Worm (Caenorhabditis elegans) whole organism, L1 larva: ENCODE data around the gene lrch-1.

Source experiments
- F16B12.6 ChIP-seq: fragments of 150-350 bp; optimal IDR thresholded peaks from 2 replicates; lab custom pipeline; 2014; ENCODE audit warnings: missing biosample characterization, missing genetic modification characterization
- blmp-1 ChIP-seq: fragments of 150-350 bp; optimal IDR thresholded peaks from 2 replicates; lab custom pipeline; 2014; ENCODE audit warnings: missing biosample characterization, missing genetic modification characterization
- ceh-63 ChIP-seq: fragments of 200-800 bp; sonication (Bioruptor generic); optimal IDR thresholded peaks from 2 replicates; lab custom pipeline; 2018; ENCODE audit warnings: mild to moderate bottlenecking, missing genetic modification characterization, missing compliant biosample characterization
- ceh-88 ChIP-seq: fragments of 200-800 bp; sonication (Bioruptor generic); IDR thresholded peaks from 2 replicates; pipeline ENCODE4 v1.3.6; 2022; ENCODE audit warnings: missing genetic modification characterization, missing compliant biosample characterization
- ceh-90 ChIP-seq: sonication (generic microtip); optimal IDR thresholded peaks from 2 replicates; lab custom pipeline; 2016; ENCODE audit warnings: missing genetic modification characterization, missing compliant biosample characterization
- ces-1 ChIP-seq: fragments of 150-350 bp; optimal IDR thresholded peaks from 2 replicates; lab custom pipeline; 2014; ENCODE audit warnings: missing biosample characterization, missing genetic modification reagents, missing genetic modification characterization
- efl-1 ChIP-seq, 4 experiments: fragments of 150-350 bp; optimal IDR thresholded peaks in 3 of 4; peaks in 1 of 4; 1 replicate in 1 of 4; 2 replicates in 3 of 4; lab custom pipeline; 2014; ENCODE audit warnings: missing biosample characterization in 2 of 4, missing genetic modification characterization in 2 of 4, missing genetic modification reagents in 2 of 4
- egl-27 ChIP-seq, 2 experiments: fragments of 150-350 bp in 1 of 2; sonication (generic microtip); optimal IDR thresholded peaks; 3 replicates each; lab custom pipeline; 2017 to 2018; ENCODE audit warnings: missing biosample characterization in 2 of 2, missing genetic modification characterization in 2 of 2, missing genetic modification reagents in 2 of 2
- elt-2 ChIP-seq: sonication (generic microtip); optimal IDR thresholded peaks from 2 replicates; lab custom pipeline; 2016; ENCODE audit warnings: missing genetic modification characterization, mild to moderate bottlenecking, inconsistent platforms, missing compliant biosample characterization, missing genetic modification reagents
- elt-3 ChIP-seq, 6 experiments: fragments of 150-350 bp in 1 of 6; sonication (generic microtip); optimal IDR thresholded peaks; 2 replicates each; lab custom pipeline; 2017 to 2018; ENCODE audit warnings: missing biosample characterization in 6 of 6, missing genetic modification characterization in 6 of 6, inconsistent platforms in 1 of 6
- ets-5 ChIP-seq: fragments of 200-800 bp; sonication (Bioruptor generic); IDR thresholded peaks from 2 replicates; pipeline ENCODE4 v1.3.6; 2022; ENCODE audit warnings: missing genetic modification characterization, missing compliant biosample characterization
- fkh-10 ChIP-seq: sonication (generic microtip); optimal IDR thresholded peaks from 2 replicates; lab custom pipeline; 2017; ENCODE audit warnings: missing biosample characterization, missing genetic modification reagents, missing genetic modification characterization
- fkh-4 ChIP-seq: sonication (generic microtip); optimal IDR thresholded peaks from 2 replicates; lab custom pipeline; 2016; ENCODE audit warnings: missing compliant biosample characterization, missing genetic modification characterization, borderline replicate concordance
- fkh-8 ChIP-seq: sonication (generic microtip); optimal IDR thresholded peaks from 2 replicates; lab custom pipeline; 2016; ENCODE audit warnings: mild to moderate bottlenecking, missing genetic modification characterization, missing compliant biosample characterization
- fos-1 ChIP-seq: fragments of 150-350 bp; optimal IDR thresholded peaks from 2 replicates; lab custom pipeline; 2014; ENCODE audit warnings: missing biosample characterization, missing genetic modification characterization
- hlh-17 ChIP-seq: fragments of 200-800 bp; sonication (Bioruptor generic); optimal IDR thresholded peaks from 2 replicates; lab custom pipeline; 2018; ENCODE audit warnings: missing genetic modification characterization, mild to moderate bottlenecking, missing compliant biosample characterization, moderate library complexity, borderline replicate concordance
- hlh-4 ChIP-seq: sonication (generic microtip); optimal IDR thresholded peaks from 2 replicates; lab custom pipeline; 2016; ENCODE audit warnings: mild to moderate bottlenecking, missing genetic modification characterization, missing compliant biosample characterization
- isw-1 ChIP-seq: fragments of 200-800 bp; sonication (Bioruptor generic); IDR thresholded peaks from 2 replicates; pipeline ENCODE4 v1.3.6; 2022; ENCODE audit warnings: missing genetic modification characterization, missing compliant biosample characterization
- lin-14 ChIP-seq: fragments of 200-800 bp; sonication (Bioruptor generic); optimal IDR thresholded peaks from 2 replicates; lab custom pipeline; 2018; ENCODE audit warnings: mild to moderate bottlenecking, missing genetic modification characterization, moderate library complexity, missing compliant biosample characterization
- lin-15B ChIP-seq: fragments of 150-350 bp; sonication (generic microtip); optimal IDR thresholded peaks from 3 replicates; lab custom pipeline; 2014; ENCODE audit warnings: missing biosample characterization, missing genetic modification characterization
- lin-35 ChIP-seq, 2 experiments: fragments of 150-350 bp; optimal IDR thresholded peaks; 2 replicates each; lab custom pipeline; 2014; ENCODE audit warnings: missing biosample characterization in 2 of 2, missing genetic modification characterization in 2 of 2, missing genetic modification reagents in 2 of 2
- lsy-2 ChIP-seq, 2 experiments: fragments of 150-350 bp; optimal IDR thresholded peaks; 2 replicates each; lab custom pipeline; 2014; ENCODE audit warnings: missing biosample characterization in 2 of 2, missing genetic modification characterization in 2 of 2
- mef-2 ChIP-seq: fragments of 150-350 bp; optimal IDR thresholded peaks from 2 replicates; lab custom pipeline; 2014; ENCODE audit warnings: missing biosample characterization, missing genetic modification characterization
- mep-1 ChIP-seq: fragments of 150-350 bp; optimal IDR thresholded peaks from 2 replicates; lab custom pipeline; 2014; ENCODE audit warnings: missing biosample characterization, missing genetic modification characterization
- nhr-11 ChIP-seq: fragments of 150-350 bp; optimal IDR thresholded peaks from 2 replicates; lab custom pipeline; 2014; ENCODE audit warnings: missing biosample characterization, missing genetic modification characterization
- nhr-19 ChIP-seq: fragments of 200-800 bp; sonication (Bioruptor generic); conservative IDR thresholded peaks from 2 replicates; pipeline ENCODE4 v1.3.6; 2022; ENCODE audit warnings: missing genetic modification characterization, missing compliant biosample characterization
- nhr-20 ChIP-seq: sonication (generic microtip); optimal IDR thresholded peaks from 2 replicates; lab custom pipeline; 2016; ENCODE audit warnings: mild to moderate bottlenecking, missing genetic modification characterization, missing compliant biosample characterization
- nhr-28 ChIP-seq: fragments of 150-350 bp; optimal IDR thresholded peaks from 2 replicates; lab custom pipeline; 2014; ENCODE audit warnings: missing biosample characterization, missing genetic modification characterization
- nhr-47 ChIP-seq: sonication (generic microtip); optimal IDR thresholded peaks from 2 replicates; lab custom pipeline; 2016; ENCODE audit warnings: mild to moderate bottlenecking, missing genetic modification characterization, moderate library complexity, missing compliant biosample characterization
- nhr-71 ChIP-seq: sonication (generic microtip); optimal IDR thresholded peaks from 2 replicates; lab custom pipeline; 2016; ENCODE audit warnings: mild to moderate bottlenecking, missing genetic modification characterization, moderate library complexity, missing compliant biosample characterization
- nhr-76 ChIP-seq: sonication (generic microtip); optimal IDR thresholded peaks from 2 replicates; lab custom pipeline; 2017; ENCODE audit warnings: missing biosample characterization, missing genetic modification characterization
- nhr-85 ChIP-seq: sonication (generic microtip); peaks from one replicate; lab custom pipeline; 2016; ENCODE audit warnings: missing genetic modification characterization, inconsistent platforms, missing compliant biosample characterization
- nhr-90 ChIP-seq: sonication (generic microtip); optimal IDR thresholded peaks from 2 replicates; lab custom pipeline; 2016; ENCODE audit warnings: mild to moderate bottlenecking, missing genetic modification characterization, missing compliant biosample characterization; ENCODE audit not compliant: poor library complexity
- pag-3 ChIP-seq: sonication (generic microtip); optimal IDR thresholded peaks from 2 replicates; lab custom pipeline; 2017; ENCODE audit warnings: missing genetic modification characterization, mild to moderate bottlenecking, missing compliant biosample characterization, antibody characterized with exemption, borderline replicate concordance; ENCODE audit not compliant: insufficient read depth
- pqm-1 ChIP-seq: sonication (generic microtip); optimal IDR thresholded peaks from 3 replicates; lab custom pipeline; 2017; ENCODE audit warnings: missing biosample characterization, missing genetic modification characterization
- rnt-1 ChIP-seq: sonication (generic microtip); optimal IDR thresholded peaks from 2 replicates; lab custom pipeline; 2016; ENCODE audit warnings: mild to moderate bottlenecking, missing genetic modification characterization, moderate library complexity, missing compliant biosample characterization
- skn-1 ChIP-seq: fragments of 150-350 bp; optimal IDR thresholded peaks from 2 replicates; lab custom pipeline; 2014; ENCODE audit warnings: missing biosample characterization, missing genetic modification characterization
- snpc-4 ChIP-seq: fragments of 150-350 bp; optimal IDR thresholded peaks from 2 replicates; lab custom pipeline; 2014; ENCODE audit warnings: missing biosample characterization, missing genetic modification characterization
- snu-23 ChIP-seq: sonication (generic microtip); optimal IDR thresholded peaks from 2 replicates; lab custom pipeline; 2016; ENCODE audit warnings: missing genetic modification characterization, missing compliant biosample characterization
- sup-37 ChIP-seq: fragments of 200-800 bp; sonication (Bioruptor generic); optimal IDR thresholded peaks from 2 replicates; lab custom pipeline; 2018; ENCODE audit warnings: mild to moderate bottlenecking, missing genetic modification characterization, missing compliant biosample characterization
- swsn-7 ChIP-seq: sonication (generic microtip); optimal IDR thresholded peaks from 2 replicates; lab custom pipeline; 2016; ENCODE audit warnings: missing genetic modification characterization, missing compliant biosample characterization
- unc-130 ChIP-seq: fragments of 150-350 bp; optimal IDR thresholded peaks from 2 replicates; lab custom pipeline; 2017; ENCODE audit warnings: missing biosample characterization, missing genetic modification characterization, inconsistent platforms
- unc-86 ChIP-seq: sonication (generic microtip); optimal IDR thresholded peaks from 2 replicates; lab custom pipeline; 2016; ENCODE audit warnings: missing genetic modification characterization, missing compliant biosample characterization
- vab-15 ChIP-seq: sonication (generic microtip); optimal IDR thresholded peaks from 2 replicates; lab custom pipeline; 2017; ENCODE audit warnings: missing genotype, mild to moderate bottlenecking, missing genetic modification characterization, missing compliant biosample characterization
- xbp-1 ChIP-seq: sonication (generic microtip); optimal IDR thresholded peaks from 2 replicates; lab custom pipeline; 2016; ENCODE audit warnings: missing genetic modification characterization, missing compliant biosample characterization
- zag-1 ChIP-seq: fragments of 150-350 bp; optimal IDR thresholded peaks from 2 replicates; lab custom pipeline; 2014; ENCODE audit warnings: missing biosample characterization, missing genetic modification characterization
- ztf-4 ChIP-seq: fragments of 150-350 bp; optimal IDR thresholded peaks from 2 replicates; lab custom pipeline; 2014; ENCODE audit warnings: missing biosample characterization, missing genetic modification characterization

The lrch-1 gene

DNA sequence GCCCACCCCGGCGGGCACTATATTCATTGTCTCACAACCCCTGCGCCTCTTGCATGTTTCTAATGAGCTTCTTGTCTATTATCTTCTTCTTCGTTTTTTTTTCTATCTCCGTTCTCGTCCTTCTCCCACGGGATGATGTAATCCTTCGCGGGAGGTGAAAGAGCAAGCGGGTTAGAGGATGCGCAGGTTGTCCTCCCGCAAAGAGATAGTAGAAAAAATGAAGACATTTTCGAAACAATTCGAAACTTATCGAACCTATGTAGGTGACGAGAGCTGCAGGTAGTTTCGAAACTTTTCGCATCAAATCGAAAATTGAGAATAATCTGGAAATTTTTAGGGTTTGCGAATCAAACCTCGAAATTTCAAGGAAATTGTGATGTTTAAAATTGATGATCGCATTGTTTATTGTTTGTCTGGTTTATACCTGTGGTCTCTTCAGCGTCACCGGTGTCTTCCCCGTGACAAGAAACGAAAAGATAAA, 33.9 kb upstream of the lrch-1 start (continued):
- TF ChIP-seq hlh-17: no peak
- peak; percentile 51 for TF ChIP-seq nhr-19 (GFP tag; lab: Robert Waterston, UW)
- TF ChIP-seq nhr-20 (tag; lab: Kevin White, UChicago): peak; percentile 84
- peak; percentile 52 for TF ChIP-seq nhr-47
- no peak for TF ChIP-seq ztf-4
- no peak for TF ChIP-seq isw-1
- TF ChIP-seq fkh-10 (GFP tag; lab: Kevin White, UChicago): no peak
- no peak for TF ChIP-seq snpc-4 (tag; lab: Kevin White, UChicago)
- peak; percentile 33 for TF ChIP-seq skn-1 (tag; lab: Kevin White, UChicago)
- TF ChIP-seq, all 84 proteins: peak for 32

DNA sequence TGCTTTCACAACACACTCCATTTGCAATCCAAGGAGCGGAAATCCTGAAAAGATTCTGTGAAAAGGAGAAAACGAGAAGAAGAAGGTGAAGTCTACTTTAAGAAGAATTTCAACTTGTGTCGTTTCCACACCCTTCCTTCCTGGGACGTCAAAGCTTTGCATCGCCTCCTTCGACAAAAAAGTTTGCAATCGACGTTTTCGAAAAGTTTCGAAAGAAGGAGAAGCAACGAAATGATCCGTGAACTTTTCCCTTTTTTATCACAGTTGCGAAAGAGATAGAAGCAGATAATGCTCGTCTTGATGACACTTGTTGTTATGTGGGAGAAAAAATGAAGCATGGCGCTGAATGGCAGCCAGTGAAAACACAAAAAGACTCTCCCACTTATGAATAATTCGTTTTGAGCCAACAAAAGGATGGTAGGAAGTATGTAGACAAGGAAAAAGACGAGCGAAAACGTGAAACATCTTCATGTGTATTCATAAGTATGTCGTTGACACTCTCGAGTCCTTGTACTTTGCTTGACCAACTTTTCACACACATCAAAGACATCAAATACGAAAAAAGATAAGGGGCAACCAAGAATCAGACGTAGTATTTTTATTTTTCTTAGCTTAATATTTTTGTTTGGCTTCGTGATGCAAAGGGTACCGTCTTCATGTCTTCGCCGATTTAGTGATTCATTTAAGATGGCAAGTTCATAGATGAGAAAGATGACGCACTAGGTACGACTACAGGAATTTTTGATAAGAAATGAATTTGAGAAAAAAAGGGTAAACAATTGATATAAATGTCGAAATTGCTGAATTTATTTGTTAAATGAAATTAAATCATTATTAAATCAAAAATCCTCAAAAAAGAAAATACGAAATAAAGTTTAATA, 32.6 kb upstream of the lrch-1 start:
- TF ChIP-seq lsy-2 (tag; optimal IDR thresholded peaks at IDR 0.05; lab: Kevin White, UChicago) (no peak), ceh-63 (GFP tag; lab: Kevin White, UChicago) (no peak), efl-1 (optimal IDR thresholded peaks at IDR 0.05; lab: Kevin White, UChicago) (no peak), efl-1 (GFP tag; optimal IDR thresholded peaks at IDR 0.05 in 1 of 2; lab: Kevin White, UChicago) (peak in 1 of 2 experiments; percentile 43), lin-14 (GFP tag; lab: Kevin White, UChicago) (peak; percentile 77), fkh-10 (GFP tag; lab: Kevin White, UChicago) (peak; percentile 66), nhr-90 (tag; lab: Kevin White, UChicago) (no peak), pqm-1 (tag; lab: Kevin White, UChicago) (no peak), sup-37 (GFP tag; lab: Kevin White, UChicago) (no peak), unc-86 (tag; lab: Kevin White, UChicago) (peak; percentile 61), isw-1 (peak; percentile 14; the same call in 1 of the 2 replicates), nhr-85 (tag; lab: Kevin White, UChicago) (peak; percentile 37), nhr-28 (no peak), mep-1 (tag; lab: Kevin White, UChicago) (peak; percentile 17), rnt-1 (peak; percentile 55), blmp-1 (tag; lab: Kevin White, UChicago) (peak; percentile 9), nhr-71 (tag; lab: Kevin White, UChicago) (peak; percentile 38), pag-3 (tag; lab: Kevin White, UChicago) (peak; percentile 28), fkh-8 (peak; percentile 36), ceh-88 (GFP tag; lab: Robert Waterston, UW) (no peak), elt-2 (peak; percentile 37), nhr-11 (tag; lab: Kevin White, UChicago) (no peak), elt-3 (tag; optimal IDR thresholded peaks at IDR 0.05; lab: Kevin White, UChicago) (no peak), unc-130 (no peak), ets-5 (GFP tag; lab: Robert Waterston, UW) (no peak), vab-15 (tag; lab: Kevin White, UChicago) (no peak), xbp-1 (tag; lab: Kevin White, UChicago) (peak; percentile 0), nhr-20 (tag; lab: Kevin White, UChicago) (peak; percentile 3)

DNA sequence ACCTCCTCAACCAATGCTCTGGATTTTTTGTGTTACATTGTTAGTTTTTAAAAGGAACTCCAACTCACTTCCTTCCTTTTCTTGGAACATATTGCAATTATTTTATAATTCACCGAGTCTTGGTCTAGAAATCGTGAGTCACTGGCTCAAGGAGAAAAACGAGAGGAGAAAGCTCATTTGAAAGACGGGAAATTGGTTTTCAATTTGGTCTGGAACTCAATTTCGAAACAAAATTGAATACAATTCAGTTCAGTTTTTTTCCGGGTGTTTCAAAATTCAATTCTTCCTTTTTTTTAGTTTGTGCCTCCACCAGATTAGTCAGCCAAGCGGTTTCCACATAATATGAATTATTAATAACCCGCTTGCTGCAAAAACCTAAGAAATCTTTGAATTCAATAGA, 31.4 kb upstream of the lrch-1 start:
- TF ChIP-seq zag-1 (tag; lab: Kevin White, UChicago): peak; percentile 42
- no peak for TF ChIP-seq nhr-85 (tag; lab: Kevin White, UChicago)
- TF ChIP-seq ztf-4: no peak
- no peak for TF ChIP-seq fkh-4
- TF ChIP-seq ces-1: peak; percentile 47
- no peak for TF ChIP-seq nhr-28
- no peak for TF ChIP-seq mef-2 (tag; lab: Kevin White, UChicago)
- no peak for TF ChIP-seq lin-35 (GFP tag; optimal IDR thresholded peaks at IDR 0.05; lab: Kevin White, UChicago)
- no peak for TF ChIP-seq nhr-20 (tag; lab: Kevin White, UChicago)
- TF ChIP-seq hlh-4 (tag; lab: Kevin White, UChicago): no peak
- no peak for TF ChIP-seq elt-3 (tag; optimal IDR thresholded peaks at IDR 0.05; lab: Kevin White, UChicago)
- TF ChIP-seq ceh-90 (tag; lab: Kevin White, UChicago): no peak
- no peak for TF ChIP-seq egl-27 (tag; optimal IDR thresholded peaks at IDR 0.05; lab: Kevin White, UChicago)
- TF ChIP-seq ets-5 (GFP tag; lab: Robert Waterston, UW): no peak
- no peak for TF ChIP-seq mep-1 (tag; lab: Kevin White, UChicago)
- TF ChIP-seq nhr-11 (tag; lab: Kevin White, UChicago): no peak
- TF ChIP-seq F16B12.6 (tag; lab: Kevin White, UChicago): no peak
- TF ChIP-seq sup-37 (GFP tag; lab: Kevin White, UChicago): no peak
- TF ChIP-seq nhr-76 (tag; lab: Kevin White, UChicago): no peak
- TF ChIP-seq swsn-7 (tag; lab: Kevin White, UChicago): no peak
- no peak for TF ChIP-seq fos-1 (tag; lab: Kevin White, UChicago)
- TF ChIP-seq snu-23 (GFP tag; lab: Kevin White, UChicago): no peak
- TF ChIP-seq lin-15B (tag; lab: Kevin White, UChicago): no peak
